Fruit fly (Drosophila melanogaster): ENCODE data around the gene CG9701.

CG9701 gene

DNA sequence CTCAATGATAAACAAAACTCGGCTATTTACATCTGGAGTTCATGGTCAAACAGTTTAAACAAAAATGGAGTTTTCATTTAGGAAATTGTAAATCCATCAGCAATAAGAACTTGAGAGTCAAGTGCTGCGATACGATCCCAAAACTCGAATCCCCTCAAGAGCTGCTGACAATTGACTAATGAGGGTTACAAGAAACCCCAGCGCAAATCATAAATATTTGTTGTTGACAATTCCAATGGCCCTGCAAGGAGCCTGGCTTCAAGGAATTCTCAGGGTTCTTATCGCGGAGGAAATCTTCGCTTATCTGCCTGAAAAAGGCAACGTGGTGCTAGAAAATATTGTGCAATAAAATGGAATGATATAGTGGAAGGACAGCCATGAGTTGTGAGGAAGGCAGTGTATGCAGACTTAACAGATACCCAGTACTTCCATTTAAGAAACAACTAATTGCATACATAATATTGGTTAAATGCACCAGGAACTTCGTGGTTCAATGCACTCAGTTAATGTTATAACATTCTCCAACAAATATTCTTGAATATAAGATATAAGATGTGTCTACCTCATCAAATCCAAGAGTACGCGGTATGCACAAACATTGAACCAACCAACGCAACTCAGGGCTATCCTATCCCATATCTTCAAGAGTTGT lies 34.8 kb downstream of the CG9701 start (continued):
- 0 out of 3 replicates have a peak, but pooled peaks have one; percentile 9 for TF ChIP-seq dysf (GFP tag; IDR thresholded peaks at IDR 0.05)
- TF ChIP-seq Dad (GFP tag; optimal IDR thresholded peaks at IDR 0.05) = no peak
- no peak for TF ChIP-seq toy (GFP tag; IDR thresholded peaks at IDR 0.05)
- no peak for TF ChIP-seq CG12299 (tag; optimal IDR thresholded peaks at IDR 0.05)
- no peak for TF ChIP-seq CG3726 (GFP tag; IDR thresholded peaks at IDR 0.05)
- TF ChIP-seq repo (GFP tag; optimal IDR thresholded peaks at IDR 0.05) = no peak
- TF ChIP-seq CG6272 (GFP tag; IDR thresholded peaks at IDR 0.05) = no peak
- no peak for TF ChIP-seq Taf1 (GFP tag; IDR thresholded peaks at IDR 0.05)
- TF ChIP-seq Side (GFP tag; optimal IDR thresholded peaks at IDR 0.05) = no peak
- TF ChIP-seq cas (GFP tag; IDR thresholded peaks at IDR 0.05) = no peak
- TF ChIP-seq Nf-YC (tag; optimal IDR thresholded peaks at IDR 0.05) = no peak
- no peak for TF ChIP-seq ac (GFP tag; optimal IDR thresholded peaks at IDR 0.05)
- no peak for TF ChIP-seq slp2 (GFP tag; optimal IDR thresholded peaks at IDR 0.05)
- peak; percentile 41 for TF ChIP-seq dmrt99B (tag; optimal IDR thresholded peaks at IDR 0.05)
- no peak for TF ChIP-seq run (tag; optimal IDR thresholded peaks at IDR 0.05)
- TF ChIP-seq Scr (GFP tag; IDR thresholded peaks at IDR 0.05; ENCODE audit: partially characterized antibody) = no peak
- no peak for TF ChIP-seq Tbp (GFP tag; optimal IDR thresholded peaks at IDR 0.05)
- TF ChIP-seq CG8765 (GFP tag; IDR thresholded peaks at IDR 0.05) = no peak
- TF ChIP-seq aop (GFP tag; IDR thresholded peaks at IDR 0.05) = no peak
- TF ChIP-seq rib (GFP tag; IDR thresholded peaks at IDR 0.05) = 0 out of 2 replicates have a peak, but pooled peaks have one; percentile 24
- peak; percentile 0 to 34 for TF ChIP-seq dpn (GFP tag; optimal IDR thresholded peaks at IDR 0.05)
- no peak for TF ChIP-seq Optix (GFP tag; IDR thresholded peaks at IDR 0.05)
- TF ChIP-seq CG17912 (GFP tag; optimal IDR thresholded peaks at IDR 0.05) = no peak
- TF ChIP-seq klu (GFP tag; IDR thresholded peaks at IDR 0.05) = no peak
- TF ChIP-seq mld (GFP tag; IDR thresholded peaks at IDR 0.05; ENCODE audit: partially characterized antibody) = no peak
- no peak for TF ChIP-seq Opbp (GFP tag; IDR thresholded peaks at IDR 0.05; ENCODE audit: partially characterized antibody)
- TF ChIP-seq pzg (GFP tag; optimal IDR thresholded peaks at IDR 0.05) = no peak
- TF ChIP-seq ab (GFP tag; optimal IDR thresholded peaks at IDR 0.05) = no peak
- peak in 1 of 2 experiments; percentile 27 for TF ChIP-seq insv (GFP tag; optimal IDR thresholded peaks at IDR 0.05)
- no peak for TF ChIP-seq Elba2 (GFP tag; optimal IDR thresholded peaks at IDR 0.05)
- TF ChIP-seq pita (GFP tag; optimal IDR thresholded peaks at IDR 0.05) = no peak
- no peak for TF ChIP-seq CG12155 (GFP tag; optimal IDR thresholded peaks at IDR 0.05)
- TF ChIP-seq Sry-β (GFP tag; optimal IDR thresholded peaks at IDR 0.05) = no peak
- TF ChIP-seq Atf3 (GFP tag; optimal IDR thresholded peaks at IDR 0.05) = peak; percentile 18
- peak; percentile 6 for TF ChIP-seq CG13624 (GFP tag; optimal IDR thresholded peaks at IDR 0.05)
- TF ChIP-seq Hmx (GFP tag; optimal IDR thresholded peaks at IDR 0.05) = no peak
- TF ChIP-seq Hand (GFP tag; optimal IDR thresholded peaks at IDR 0.05) = no peak
- TF ChIP-seq CG16815 (GFP tag; optimal IDR thresholded peaks at IDR 0.05) = peak; percentile 40
- TF ChIP-seq emc (GFP tag; optimal IDR thresholded peaks at IDR 0.05) = no peak
- no peak for TF ChIP-seq Fer3 (tag; optimal IDR thresholded peaks at IDR 0.05)
- TF ChIP-seq CHES-1-like (GFP tag; optimal IDR thresholded peaks at IDR 0.05) = no peak
- no peak for TF ChIP-seq ase (GFP tag; IDR thresholded peaks at IDR 0.05)
- TF ChIP-seq CG4854 (GFP tag; optimal IDR thresholded peaks at IDR 0.05) = no peak
- TF ChIP-seq Xrp1 (GFP tag; IDR thresholded peaks at IDR 0.05) = peak; percentile 78
- no peak for TF ChIP-seq yki (optimal IDR thresholded peaks at IDR 0.05)
- TF ChIP-seq CG33213 (GFP tag; optimal IDR thresholded peaks at IDR 0.05) = no peak
- TF ChIP-seq Aef1 (GFP tag; IDR thresholded peaks at IDR 0.05) = no peak
- TF ChIP-seq CG15514 (GFP tag; optimal IDR thresholded peaks at IDR 0.05) = no peak
- peak; percentile 48 for TF ChIP-seq CG12769 (tag; optimal IDR thresholded peaks at IDR 0.05)
- no peak for TF ChIP-seq Dp (GFP tag; optimal IDR thresholded peaks at IDR 0.05)
- TF ChIP-seq CG16813 (GFP tag; IDR thresholded peaks at IDR 0.05; ENCODE audit: partially characterized antibody) = peak; percentile 57; the same call in 2 of the 3 replicates
